Worm (Caenorhabditis elegans) whole organism, mixed stage, embryonic: ENCODE results near the gene trm-1.

ENCODE experiments used
- bed-3 ChIP-seq: fragments of 200-800 bp; sonication (Bioruptor generic); optimal IDR thresholded peaks from 3 replicates; lab custom pipeline; 2018; ENCODE audit warnings: mild to moderate bottlenecking, missing genetic modification characterization, moderate library complexity, missing compliant biosample characterization
- ces-1 ChIP-seq: fragments of 150-350 bp; optimal IDR thresholded peaks from 2 replicates; lab custom pipeline; 2014; ENCODE audit warnings: missing biosample characterization, missing genetic modification reagents, missing genetic modification characterization
- elt-3 ChIP-seq: fragments of 150-350 bp; optimal IDR thresholded peaks from 2 replicates; lab custom pipeline; 2014; ENCODE audit warnings: missing biosample characterization, missing genetic modification characterization
- lin-13 ChIP-seq: fragments of 150-350 bp; optimal IDR thresholded peaks from 2 replicates; lab custom pipeline; 2014; ENCODE audit warnings: missing biosample characterization, missing genetic modification characterization
- lin-32 ChIP-seq: fragments of 200-800 bp; sonication (Bioruptor generic); optimal IDR thresholded peaks from 2 replicates; lab custom pipeline; 2018; ENCODE audit warnings: mild to moderate bottlenecking, missing genetic modification characterization, missing compliant biosample characterization
- nhr-12 ChIP-seq: fragments of 150-350 bp; optimal IDR thresholded peaks from 2 replicates; lab custom pipeline; 2014; ENCODE audit warnings: missing biosample characterization, missing genetic modification characterization
- nhr-237 ChIP-seq: fragments of 150-350 bp; optimal IDR thresholded peaks from 2 replicates; lab custom pipeline; 2014; ENCODE audit warnings: missing biosample characterization, missing genetic modification characterization
- nhr-28 ChIP-seq: fragments of 150-350 bp; optimal IDR thresholded peaks from 2 replicates; lab custom pipeline; 2014; ENCODE audit warnings: missing biosample characterization, missing genetic modification characterization
- pha-4 ChIP-seq: fragments of 150-350 bp; optimal IDR thresholded peaks from 2 replicates; lab custom pipeline; 2018; ENCODE audit warnings: missing biosample characterization, missing genetic modification reagents, missing genetic modification characterization
- snpc-4 ChIP-seq: fragments of 150-350 bp; optimal IDR thresholded peaks from 2 replicates; lab custom pipeline; 2014; ENCODE audit warnings: missing biosample characterization, missing genetic modification characterization
- sptf-1 ChIP-seq: sonication (generic microtip); optimal IDR thresholded peaks from 2 replicates; lab custom pipeline; 2017; ENCODE audit warnings: mild to moderate bottlenecking, missing genetic modification characterization, moderate library complexity, missing compliant biosample characterization

DNA sequence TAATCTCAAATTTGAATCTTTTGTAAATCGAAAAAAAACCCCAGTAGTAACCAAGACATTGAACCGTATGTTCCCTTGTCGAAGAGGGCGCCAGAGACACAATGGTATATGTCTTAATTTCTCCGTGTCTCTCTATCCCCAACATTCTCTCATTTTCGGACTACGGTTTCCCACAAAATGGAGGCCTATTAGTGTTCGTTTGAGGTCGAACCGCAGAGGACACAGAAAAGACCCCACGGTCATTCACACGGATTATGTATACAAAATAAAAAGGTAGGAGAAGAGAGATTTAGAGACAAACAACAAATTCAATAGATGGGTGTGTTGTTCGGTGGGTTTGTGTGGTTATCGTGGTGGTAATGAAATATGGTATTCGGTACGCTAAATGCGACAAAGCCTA lies 34.4 kb downstream of the trm-1 start:
- TF ChIP-seq elt-3 (tag; lab: Kevin White, UChicago) (no peak), nhr-28 (tag; lab: Kevin White, UChicago) (no peak), pha-4 (no peak), bed-3 (no peak), lin-32 (GFP tag; lab: Kevin White, UChicago) (no peak), ces-1 (GFP tag; lab: Kevin White, UChicago) (no peak), nhr-237 (no peak), nhr-12 (tag; lab: Kevin White, UChicago) (no peak), lin-13 (no peak), snpc-4 (tag; lab: Kevin White, UChicago) (no peak), sptf-1 (no peak)
